Worm (Caenorhabditis elegans) whole organism, L2 larva: ENCODE data around the gene srw-42.

ENCODE experiments used
- ZK546.5 ChIP-seq: sonication (generic microtip); optimal IDR thresholded peaks from 2 replicates; lab custom pipeline; 2017; ENCODE audit warnings: missing biosample characterization, missing genetic modification characterization
- alr-1 ChIP-seq: fragments of 150-350 bp; optimal IDR thresholded peaks from 2 replicates; lab custom pipeline; 2014; ENCODE audit warnings: missing biosample characterization, missing genetic modification characterization
- lin-13 ChIP-seq: fragments of 150-350 bp; optimal IDR thresholded peaks from 2 replicates; lab custom pipeline; 2014; ENCODE audit warnings: missing biosample characterization, missing genetic modification reagents, missing genetic modification characterization
- mdl-1 ChIP-seq, 2 experiments: fragments of 150-350 bp in 1 of 2; sonication (generic microtip) in 1 of 2; optimal IDR thresholded peaks; 2 replicates each; lab custom pipeline; 2017; ENCODE audit warnings: missing biosample characterization in 2 of 2, missing genetic modification characterization in 2 of 2
- nhr-11 ChIP-seq: fragments of 150-350 bp; optimal IDR thresholded peaks from 2 replicates; lab custom pipeline; 2014; ENCODE audit warnings: missing biosample characterization, missing genetic modification characterization
- skn-1 ChIP-seq: sonication (generic microtip); optimal IDR thresholded peaks from 2 replicates; lab custom pipeline; 2017; ENCODE audit warnings: missing biosample characterization, missing genetic modification characterization
- zag-1 ChIP-seq: fragments of 150-350 bp; optimal IDR thresholded peaks from 2 replicates; lab custom pipeline; 2014; ENCODE audit warnings: missing biosample characterization, missing genetic modification characterization
- ztf-11 ChIP-seq: sonication (generic microtip); optimal IDR thresholded peaks from 2 replicates; lab custom pipeline; 2017; ENCODE audit warnings: missing biosample characterization, missing genetic modification characterization
- ztf-4 ChIP-seq: fragments of 150-350 bp; optimal IDR thresholded peaks from 2 replicates; lab custom pipeline; 2014; ENCODE audit warnings: missing biosample characterization, missing genetic modification characterization

DNA sequence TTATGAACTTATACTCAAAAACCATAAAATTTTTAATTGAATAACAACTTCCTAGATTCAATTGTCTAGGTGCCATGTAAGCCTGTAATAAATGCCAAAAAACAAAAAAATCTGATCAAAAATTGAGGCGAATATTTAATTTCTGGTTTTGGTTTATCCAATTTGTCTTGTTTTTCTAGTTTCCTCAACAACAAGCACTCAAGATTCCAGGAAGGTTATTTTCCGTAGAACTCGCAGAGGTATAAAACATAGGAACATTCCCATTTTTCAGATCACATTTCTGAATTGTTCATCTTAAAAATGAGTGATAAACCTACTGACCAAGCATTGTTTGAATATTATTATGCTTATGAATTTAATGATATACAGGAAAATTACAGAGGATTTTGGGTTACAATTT is 3.5 kb upstream of the srw-42 start, which contains the start of gene srw-41:
- TF ChIP-seq ZK546.5 (tag; lab: Kevin White, UChicago) = no peak
- TF ChIP-seq nhr-11 (tag; lab: Kevin White, UChicago) = no peak
- TF ChIP-seq mdl-1 (tag; optimal IDR thresholded peaks at IDR 0.05; lab: Kevin White, UChicago) = no peak
- TF ChIP-seq skn-1 = no peak
- no peak for TF ChIP-seq zag-1
- no peak for TF ChIP-seq lin-13 (GFP tag; lab: Kevin White, UChicago)
- TF ChIP-seq ztf-4 = no peak
- TF ChIP-seq alr-1 (tag; lab: Kevin White, UChicago) = no peak
- no peak for TF ChIP-seq ztf-11 (tag; lab: Kevin White, UChicago)
